Fruit fly (Drosophila melanogaster) whole organism, prepupa: ENCODE data around the gene CG5828.

Source experiments
- Blimp-1 ChIP-seq: fragments of 200-800 bp; sonication (Bioruptor generic); optimal IDR thresholded peaks from 3 replicates; lab custom pipeline; 2017; ENCODE audit warnings: missing biosample characterization, missing genetic modification characterization, mild to moderate bottlenecking, moderate library complexity, missing genetic modification reagents
- CG10631 ChIP-seq: fragments of 200-800 bp; sonication (Bioruptor generic); optimal IDR thresholded peaks from 2 replicates; lab custom pipeline; 2016; ENCODE audit warnings: missing biosample characterization, missing genetic modification characterization
- CG11294 ChIP-seq: fragments of 200-800 bp; sonication (Bioruptor generic); IDR thresholded peaks from 2 replicates; pipeline ENCODE4 v1.3.6; 2022; ENCODE audit warnings: missing biosample characterization, missing genetic modification characterization
- CG11902 ChIP-seq: fragments of 200-800 bp; sonication (Bioruptor generic); optimal IDR thresholded peaks from 3 replicates; lab custom pipeline; 2016; ENCODE audit warnings: missing biosample characterization, missing genetic modification characterization
- CG1621 ChIP-seq: fragments of 200-800 bp; sonication (Bioruptor generic); optimal IDR thresholded peaks from 3 replicates; lab custom pipeline; 2018; ENCODE audit warnings: missing biosample characterization, mild to moderate bottlenecking, missing genetic modification characterization
- CG16779 ChIP-seq: fragments of 200-800 bp; sonication (Bioruptor generic); optimal IDR thresholded peaks from 3 replicates; lab custom pipeline; 2017; ENCODE audit warnings: missing biosample characterization, mild to moderate bottlenecking, missing genetic modification characterization
- CG3032 ChIP-seq: fragments of 200-800 bp; optimal IDR thresholded peaks from 2 replicates; lab custom pipeline; 2019; ENCODE audit warnings: missing biosample characterization, mild to moderate bottlenecking, missing genetic modification characterization, moderate library complexity
- CG31627 ChIP-seq: fragments of 200-800 bp; sonication (Bioruptor generic); optimal IDR thresholded peaks from 3 replicates; lab custom pipeline; 2016; ENCODE audit warnings: missing biosample characterization, missing genetic modification characterization
- CG32006 ChIP-seq: fragments of 200-800 bp; sonication (Bioruptor generic); optimal IDR thresholded peaks from 3 replicates; lab custom pipeline; 2017; ENCODE audit warnings: missing biosample characterization, mild to moderate bottlenecking, missing genetic modification characterization
- CG3919 ChIP-seq: fragments of 200-800 bp; sonication (Bioruptor generic); optimal IDR thresholded peaks from 3 replicates; lab custom pipeline; 2016; ENCODE audit warnings: missing biosample characterization, missing genetic modification characterization
- CG6276 ChIP-seq: fragments of 200-800 bp; sonication (Bioruptor generic); optimal IDR thresholded peaks from 2 replicates; lab custom pipeline; 2017; ENCODE audit warnings: missing biosample characterization, mild to moderate bottlenecking, missing genetic modification characterization
- CG6792 ChIP-seq: fragments of 200-800 bp; sonication (Bioruptor generic); optimal IDR thresholded peaks from 3 replicates; lab custom pipeline; 2016; ENCODE audit warnings: missing biosample characterization, missing genetic modification characterization
- CG8119 ChIP-seq: fragments of 200-800 bp; sonication (Bioruptor generic); IDR thresholded peaks from 3 replicates; pipeline ENCODE4 v1.3.6; 2022; ENCODE audit warnings: missing biosample characterization, missing genetic modification characterization
- CG8632 ChIP-seq: fragments of 200-800 bp; sonication (Bioruptor generic); optimal IDR thresholded peaks from 3 replicates; lab custom pipeline; 2016; ENCODE audit warnings: missing biosample characterization, missing genetic modification characterization
- CG9139 ChIP-seq: fragments of 200-800 bp; sonication (Bioruptor generic); optimal IDR thresholded peaks from 3 replicates; lab custom pipeline; 2017; ENCODE audit warnings: missing biosample characterization, mild to moderate bottlenecking, missing genetic modification characterization
- Eip75B ChIP-seq: fragments of 200-800 bp; sonication (Bioruptor generic); optimal IDR thresholded peaks from 3 replicates; lab custom pipeline; 2016; ENCODE audit warnings: missing biosample characterization, missing genetic modification characterization
- Eip78C ChIP-seq: fragments of 200-800 bp; sonication (Bioruptor generic); peaks from one replicate; lab custom pipeline; 2016; ENCODE audit warnings: missing biosample characterization, missing genetic modification characterization
- Eip93F ChIP-seq: fragments of 200-800 bp; sonication (Bioruptor generic); optimal IDR thresholded peaks from 2 replicates; lab custom pipeline; 2016; ENCODE audit warnings: missing biosample characterization, mild to moderate bottlenecking, missing genetic modification characterization
- Ets21C ChIP-seq: fragments of 200-800 bp; sonication (Bioruptor generic); optimal IDR thresholded peaks from 3 replicates; lab custom pipeline; 2016; ENCODE audit warnings: missing biosample characterization, missing genetic modification characterization
- Hr38 ChIP-seq: sonication (Bioruptor generic); optimal IDR thresholded peaks from 2 replicates; lab custom pipeline; 2016; ENCODE audit warnings: missing biosample characterization, missing genetic modification characterization
- Hr39 ChIP-seq: fragments of 200-800 bp; sonication (Bioruptor generic); optimal IDR thresholded peaks from 2 replicates; lab custom pipeline; 2016; ENCODE audit warnings: missing biosample characterization, missing genetic modification characterization
- Hr4 ChIP-seq: fragments of 200-800 bp; sonication (Bioruptor generic); optimal IDR thresholded peaks from 3 replicates; lab custom pipeline; 2016; ENCODE audit warnings: missing biosample characterization, missing genetic modification characterization
- Lpt ChIP-seq: fragments of 200-800 bp; sonication (Bioruptor generic); optimal IDR thresholded peaks from 3 replicates; lab custom pipeline; 2016; ENCODE audit warnings: missing biosample characterization, missing genetic modification characterization
- Met ChIP-seq: fragments of 200-800 bp; sonication (Bioruptor generic); optimal IDR thresholded peaks from 3 replicates; lab custom pipeline; 2016; ENCODE audit warnings: missing biosample characterization, missing genetic modification characterization
- Smox ChIP-seq: fragments of 200-800 bp; sonication (Bioruptor generic); optimal IDR thresholded peaks from 3 replicates; lab custom pipeline; 2016; ENCODE audit warnings: missing biosample characterization, missing genetic modification characterization
- Sox102F ChIP-seq: fragments of 200-800 bp; sonication (Bioruptor generic); optimal IDR thresholded peaks from 2 replicates; lab custom pipeline; 2016; ENCODE audit warnings: missing biosample characterization, mild to moderate bottlenecking, missing genetic modification characterization
- Sox14 ChIP-seq: fragments of 200-800 bp; sonication (Bioruptor generic); optimal IDR thresholded peaks from 3 replicates; lab custom pipeline; 2016; ENCODE audit warnings: missing biosample characterization, missing genetic modification characterization
- achi ChIP-seq: fragments of 200-800 bp; sonication (Bioruptor generic); optimal IDR thresholded peaks from 3 replicates; lab custom pipeline; 2016; ENCODE audit warnings: missing biosample characterization, missing genetic modification characterization
- acj6 ChIP-seq: fragments of 200-800 bp; sonication (Bioruptor generic); optimal IDR thresholded peaks from 3 replicates; lab custom pipeline; 2016; ENCODE audit warnings: missing biosample characterization, missing genetic modification characterization
- cyc ChIP-seq: fragments of 200-800 bp; sonication (Bioruptor generic); optimal IDR thresholded peaks from 3 replicates; lab custom pipeline; 2016; ENCODE audit warnings: missing biosample characterization, missing genetic modification characterization
- dac ChIP-seq: fragments of 200-800 bp; sonication (Bioruptor generic); optimal IDR thresholded peaks from 2 replicates; lab custom pipeline; 2017; ENCODE audit warnings: missing biosample characterization, mild to moderate bottlenecking, missing genetic modification characterization
- dsx ChIP-seq: fragments of 200-800 bp; optimal IDR thresholded peaks from 3 replicates; lab custom pipeline; 2019; ENCODE audit warnings: missing biosample characterization, mild to moderate bottlenecking, missing genetic modification characterization, moderate library complexity; ENCODE audit not compliant: poor library complexity, severe bottlenecking
- eg ChIP-seq: fragments of 200-800 bp; sonication (Bioruptor generic); IDR thresholded peaks from 3 replicates; pipeline ENCODE4 v1.3.6; 2022; ENCODE audit warnings: missing biosample characterization, missing genetic modification characterization
- esn ChIP-seq: fragments of 200-800 bp; sonication (Bioruptor generic); optimal IDR thresholded peaks from 2 replicates; lab custom pipeline; 2016; ENCODE audit warnings: missing biosample characterization, mild to moderate bottlenecking, missing genetic modification characterization, moderate library complexity
- fd59A ChIP-seq: fragments of 200-800 bp; sonication (Bioruptor generic); optimal IDR thresholded peaks from 2 replicates; lab custom pipeline; 2017; ENCODE audit warnings: missing biosample characterization, mild to moderate bottlenecking, missing genetic modification characterization, missing genetic modification reagents
- fd85E ChIP-seq: fragments of 200-800 bp; sonication (Bioruptor generic); optimal IDR thresholded peaks from 3 replicates; lab custom pipeline; 2016; ENCODE audit warnings: missing biosample characterization, missing genetic modification characterization
- fkh ChIP-seq: fragments of 200-800 bp; sonication (Bioruptor generic); optimal IDR thresholded peaks from 3 replicates; lab custom pipeline; 2017; ENCODE audit warnings: missing biosample characterization, mild to moderate bottlenecking, missing genetic modification characterization, moderate library complexity
- lz ChIP-seq: fragments of 200-800 bp; sonication (Bioruptor generic); optimal IDR thresholded peaks from 3 replicates; lab custom pipeline; 2016; ENCODE audit warnings: missing biosample characterization, missing genetic modification characterization
- net ChIP-seq: fragments of 200-800 bp; sonication (Bioruptor generic); optimal IDR thresholded peaks from 3 replicates; lab custom pipeline; 2016; ENCODE audit warnings: missing biosample characterization, missing genetic modification characterization
- salr ChIP-seq, 2 experiments: fragments of 200-800 bp; sonication (Bioruptor generic); optimal IDR thresholded peaks; 3 replicates each; lab custom pipeline; 2016 to 2018; ENCODE audit warnings: missing biosample characterization in 2 of 2, missing genetic modification characterization in 2 of 2, mild to moderate bottlenecking in 1 of 2
- spab ChIP-seq: fragments of 200-800 bp; sonication (Bioruptor generic); optimal IDR thresholded peaks from 2 replicates; lab custom pipeline; 2017; ENCODE audit warnings: missing biosample characterization, mild to moderate bottlenecking, missing genetic modification characterization, missing genetic modification reagents
- ss ChIP-seq, 2 experiments: fragments of 200-800 bp; sonication (Bioruptor generic); optimal IDR thresholded peaks; 2 replicates in 1 of 2; 3 replicates in 1 of 2; lab custom pipeline; 2017 to 2018; ENCODE audit warnings: mild to moderate bottlenecking in 2 of 2, missing biosample characterization in 2 of 2, missing genetic modification characterization in 2 of 2, moderate library complexity in 1 of 2
- svp ChIP-seq: fragments of 200-800 bp; sonication (Bioruptor generic); peaks from one replicate; lab custom pipeline; 2016; ENCODE audit warnings: missing biosample characterization, missing genetic modification characterization
- topi ChIP-seq: fragments of 200-800 bp; sonication (Bioruptor generic); optimal IDR thresholded peaks from 3 replicates; lab custom pipeline; 2016; ENCODE audit warnings: missing biosample characterization, missing genetic modification characterization
- vri ChIP-seq: fragments of 200-800 bp; sonication (Bioruptor generic); optimal IDR thresholded peaks from 3 replicates; lab custom pipeline; 2016; ENCODE audit warnings: missing biosample characterization, mild to moderate bottlenecking, missing genetic modification characterization

CG5828 gene

DNA sequence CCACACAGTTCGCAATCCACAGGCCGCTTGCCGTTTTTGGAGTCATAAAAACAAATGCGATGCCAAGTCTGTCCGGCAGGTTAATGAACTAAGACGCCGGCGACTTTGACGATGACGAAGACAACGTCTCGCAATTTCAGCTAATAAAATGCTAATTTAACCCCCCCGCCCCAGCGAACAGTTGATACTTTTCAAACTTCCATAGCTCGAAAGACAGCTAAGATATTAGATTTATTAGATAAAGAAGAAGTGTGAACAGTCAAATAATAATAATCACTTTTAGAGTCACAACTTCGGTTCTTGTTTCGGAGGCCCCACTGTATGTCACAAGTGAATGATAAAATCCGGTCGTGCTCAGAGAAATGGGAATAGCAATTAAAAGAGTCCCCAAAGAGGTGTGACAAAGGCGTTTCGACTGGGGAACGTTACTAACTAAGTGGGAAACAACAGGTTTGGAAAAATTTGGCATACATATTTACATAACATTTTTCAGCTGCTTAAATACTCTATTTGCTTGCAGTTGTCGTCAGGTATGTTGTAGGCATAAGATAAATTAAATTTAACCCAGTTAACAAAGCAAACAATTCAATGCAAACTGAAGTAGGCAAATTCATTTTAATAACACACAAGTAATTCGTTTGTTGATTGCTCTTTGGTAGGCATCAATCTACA is 9.1 kb upstream of the CG5828 start:
- TF ChIP-seq CG16779, result no peak
- TF ChIP-seq CG10631 (GFP tag; lab: Kevin White, UChicago), result no peak
- peak; percentile 28 for TF ChIP-seq CG31627 (GFP tag; lab: Kevin White, UChicago)
- TF ChIP-seq Blimp-1, result no peak
- no peak for TF ChIP-seq CG11294
- no peak for TF ChIP-seq ss (GFP tag; optimal IDR thresholded peaks at IDR 0.05; lab: Kevin White, UChicago)
- TF ChIP-seq fd85E, result no peak
- TF ChIP-seq net, result no peak
- TF ChIP-seq Ets21C (GFP tag; lab: Kevin White, UChicago), result peak; percentile 19
- no peak for TF ChIP-seq Smox (GFP tag; lab: Kevin White, UChicago)
- TF ChIP-seq fkh (GFP tag; lab: Kevin White, UChicago), result peak; percentile 12
- TF ChIP-seq Sox102F, result no peak
- peak; percentile 33 for TF ChIP-seq Sox14 (GFP tag; lab: Kevin White, UChicago)
- TF ChIP-seq CG32006, result peak; percentile 20
- TF ChIP-seq CG6792 (GFP tag; lab: Kevin White, UChicago), result no peak
- TF ChIP-seq Met, result peak; percentile 47
- TF ChIP-seq Eip78C, result peak; percentile 29
- no peak for TF ChIP-seq Hr4 (GFP tag; lab: Kevin White, UChicago)
- no peak for TF ChIP-seq Hr39
- TF ChIP-seq Eip93F, result no peak
- TF ChIP-seq fd59A, result no peak
- no peak for TF ChIP-seq eg (GFP tag; lab: Robert Waterston, UW)
- TF ChIP-seq Eip75B, result no peak
- TF ChIP-seq topi (GFP tag; lab: Kevin White, UChicago), result peak; percentile 24
- TF ChIP-seq Hr38 (GFP tag; lab: Kevin White, UChicago), result no peak
- no peak for TF ChIP-seq Lpt (GFP tag; lab: Kevin White, UChicago)
- no peak for TF ChIP-seq dsx (GFP tag; lab: Kevin White, UChicago)
- no peak for TF ChIP-seq CG3919 (GFP tag; lab: Kevin White, UChicago)
- no peak for TF ChIP-seq dac (GFP tag; lab: Kevin White, UChicago)
- TF ChIP-seq svp (GFP tag; lab: Kevin White, UChicago), result peak; percentile 43
- TF ChIP-seq CG9139 (GFP tag; lab: Kevin White, UChicago), result no peak
- TF ChIP-seq CG11902 (GFP tag; lab: Kevin White, UChicago), result no peak
- TF ChIP-seq CG6276 (GFP tag; lab: Kevin White, UChicago), result no peak
- TF ChIP-seq CG8632 (GFP tag; lab: Kevin White, UChicago), result no peak
- no peak for TF ChIP-seq salr (GFP tag; optimal IDR thresholded peaks at IDR 0.05; lab: Kevin White, UChicago)
- TF ChIP-seq CG3032 (tag; lab: Kevin White, UChicago), result no peak
- no peak for TF ChIP-seq CG1621
- TF ChIP-seq vri, result peak; percentile 57
- no peak for TF ChIP-seq spab (GFP tag; lab: Kevin White, UChicago)
- TF ChIP-seq acj6 (GFP tag; lab: Kevin White, UChicago), result no peak
- no peak for TF ChIP-seq cyc
- no peak for TF ChIP-seq achi
- TF ChIP-seq esn (GFP tag; lab: Kevin White, UChicago), result peak; percentile 52
- no peak for TF ChIP-seq CG8119 (GFP tag; lab: Robert Waterston, UW)
- TF ChIP-seq lz (GFP tag; lab: Kevin White, UChicago), result peak; percentile 52
